Worm (Caenorhabditis elegans) whole organism, L3 larva: ENCODE data around the gene K06A4.10.

ENCODE experiments used
- R02D3.7 ChIP-seq: fragments of 150-350 bp; optimal IDR thresholded peaks from 2 replicates; lab custom pipeline; 2014; ENCODE audit warnings: missing biosample characterization, missing genetic modification characterization
- ama-1 ChIP-seq: fragments of 150-350 bp; optimal IDR thresholded peaks from 2 replicates; lab custom pipeline; 2018
- ceh-16 ChIP-seq: sonication (generic microtip); optimal IDR thresholded peaks from 2 replicates; lab custom pipeline; 2017; ENCODE audit warnings: missing biosample characterization, missing genetic modification characterization
- ceh-82 ChIP-seq: fragments of 150-350 bp; optimal IDR thresholded peaks from 2 replicates; lab custom pipeline; 2014; ENCODE audit warnings: missing biosample characterization, missing genetic modification characterization
- daf-12 ChIP-seq: fragments of 150-350 bp; optimal IDR thresholded peaks from 2 replicates; lab custom pipeline; 2014; ENCODE audit warnings: missing biosample characterization, missing genetic modification reagents, missing genetic modification characterization
- egl-27 ChIP-seq: sonication (generic microtip); optimal IDR thresholded peaks from 4 replicates; lab custom pipeline; 2017; ENCODE audit warnings: missing biosample characterization, missing genetic modification reagents, missing genetic modification characterization
- elt-1 ChIP-seq: fragments of 150-350 bp; optimal IDR thresholded peaks from 2 replicates; lab custom pipeline; 2014; ENCODE audit warnings: missing biosample characterization, missing genetic modification characterization
- elt-2 ChIP-seq: sonication (generic microtip); optimal IDR thresholded peaks from 2 replicates; lab custom pipeline; 2016; ENCODE audit warnings: missing genetic modification reagents, mild to moderate bottlenecking, missing genetic modification characterization, missing compliant biosample characterization
- elt-3 ChIP-seq, 3 experiments: fragments of 150-350 bp in 1 of 3; sonication (generic microtip) in 2 of 3; optimal IDR thresholded peaks; 2 replicates in 2 of 3; 4 replicates in 1 of 3; lab custom pipeline; 2014 to 2017; ENCODE audit warnings: missing biosample characterization in 3 of 3, missing genetic modification characterization in 3 of 3
- eor-1 ChIP-seq, 2 experiments: fragments of 150-350 bp; optimal IDR thresholded peaks; 2 replicates each; lab custom pipeline; 2014 to 2018; ENCODE audit warnings: missing biosample characterization in 2 of 2, missing genetic modification characterization in 2 of 2
- fkh-10 ChIP-seq: sonication (generic microtip); optimal IDR thresholded peaks from 2 replicates; lab custom pipeline; 2017; ENCODE audit warnings: missing biosample characterization, missing genetic modification reagents, missing genetic modification characterization
- fos-1 ChIP-seq: fragments of 150-350 bp; optimal IDR thresholded peaks from 2 replicates; lab custom pipeline; 2014; ENCODE audit warnings: missing biosample characterization, missing genetic modification characterization
- hmg-11 ChIP-seq: sonication (generic microtip); optimal IDR thresholded peaks from 2 replicates; lab custom pipeline; 2016; ENCODE audit warnings: missing genetic modification characterization, missing compliant biosample characterization
- jun-1 ChIP-seq: fragments of 150-350 bp; optimal IDR thresholded peaks from 2 replicates; lab custom pipeline; 2014; ENCODE audit warnings: missing biosample characterization, missing genetic modification reagents, missing genetic modification characterization
- lin-39 ChIP-seq: fragments of 150-350 bp; optimal IDR thresholded peaks from 2 replicates; lab custom pipeline; 2018; ENCODE audit warnings: missing biosample characterization, missing genetic modification reagents, missing genetic modification characterization
- mdl-1 ChIP-seq: fragments of 150-350 bp; optimal IDR thresholded peaks from 2 replicates; lab custom pipeline; 2014; ENCODE audit warnings: missing biosample characterization, missing genetic modification characterization
- nfya-1 ChIP-seq: sonication (generic microtip); optimal IDR thresholded peaks from 2 replicates; lab custom pipeline; 2017; ENCODE audit warnings: missing genetic modification characterization, mild to moderate bottlenecking, missing compliant biosample characterization, antibody characterized with exemption, moderate library complexity; ENCODE audit not compliant: insufficient read depth
- nhr-12 ChIP-seq: fragments of 150-350 bp; optimal IDR thresholded peaks from 2 replicates; lab custom pipeline; 2014; ENCODE audit warnings: missing biosample characterization, missing genetic modification characterization
- nhr-23 ChIP-seq: fragments of 150-350 bp; optimal IDR thresholded peaks from 2 replicates; lab custom pipeline; 2014; ENCODE audit warnings: missing biosample characterization, missing genetic modification reagents, missing genetic modification characterization
- nhr-237 ChIP-seq: fragments of 150-350 bp; optimal IDR thresholded peaks from 2 replicates; lab custom pipeline; 2014; ENCODE audit warnings: missing biosample characterization, missing genetic modification characterization
- nhr-25 ChIP-seq: sonication (generic microtip); optimal IDR thresholded peaks from 2 replicates; lab custom pipeline; 2017; ENCODE audit warnings: missing biosample characterization, missing genetic modification characterization
- nhr-28 ChIP-seq: fragments of 150-350 bp; optimal IDR thresholded peaks from 2 replicates; lab custom pipeline; 2014; ENCODE audit warnings: missing biosample characterization, missing genetic modification characterization
- nhr-43 ChIP-seq: sonication (generic microtip); optimal IDR thresholded peaks from 2 replicates; lab custom pipeline; 2016; ENCODE audit warnings: mild to moderate bottlenecking, missing genetic modification characterization, missing compliant biosample characterization; ENCODE audit not compliant: poor library complexity, severe bottlenecking
- nhr-67 ChIP-seq: fragments of 150-350 bp; optimal IDR thresholded peaks from 2 replicates; lab custom pipeline; 2014; ENCODE audit warnings: missing biosample characterization, missing genetic modification characterization
- nhr-77 ChIP-seq: fragments of 150-350 bp; optimal IDR thresholded peaks from 2 replicates; lab custom pipeline; 2014; ENCODE audit warnings: missing biosample characterization, missing genetic modification characterization
- pha-4 ChIP-seq: fragments of 150-350 bp; optimal IDR thresholded peaks from 2 replicates; lab custom pipeline; 2014; ENCODE audit warnings: missing biosample characterization, missing genetic modification reagents, missing genetic modification characterization
- pqm-1 ChIP-seq: fragments of 150-350 bp; optimal IDR thresholded peaks from 2 replicates; lab custom pipeline; 2017; ENCODE audit warnings: missing biosample characterization, missing genetic modification characterization, inconsistent platforms
- sea-2 ChIP-seq: fragments of 150-350 bp; sonication (generic microtip); optimal IDR thresholded peaks from 4 replicates; lab custom pipeline; 2014; ENCODE audit warnings: missing biosample characterization, missing genetic modification reagents, missing genetic modification characterization
- skn-1 ChIP-seq: fragments of 150-350 bp; optimal IDR thresholded peaks from 2 replicates; lab custom pipeline; 2014; ENCODE audit warnings: missing biosample characterization, missing genetic modification characterization
- snpc-4 ChIP-seq: fragments of 150-350 bp; optimal IDR thresholded peaks from 2 replicates; lab custom pipeline; 2014; ENCODE audit warnings: missing biosample characterization, missing genetic modification characterization
- tbx-2 ChIP-seq: sonication (generic microtip); optimal IDR thresholded peaks from 2 replicates; lab custom pipeline; 2016; ENCODE audit warnings: mild to moderate bottlenecking, missing genetic modification characterization, missing compliant biosample characterization
- unc-62 ChIP-seq: fragments of 150-350 bp; sonication (generic microtip); optimal IDR thresholded peaks from 4 replicates; lab custom pipeline; 2014; ENCODE audit warnings: missing biosample characterization, missing genetic modification reagents, missing genetic modification characterization
- zag-1 ChIP-seq: fragments of 150-350 bp; optimal IDR thresholded peaks from 2 replicates; lab custom pipeline; 2014; ENCODE audit warnings: missing biosample characterization, missing genetic modification characterization
- ztf-11 ChIP-seq: fragments of 150-350 bp; optimal IDR thresholded peaks from 2 replicates; lab custom pipeline; 2014; ENCODE audit warnings: missing biosample characterization, missing genetic modification characterization
- ztf-4 ChIP-seq: fragments of 150-350 bp; optimal IDR thresholded peaks from 2 replicates; lab custom pipeline; 2014; ENCODE audit warnings: missing biosample characterization, missing genetic modification characterization

K06A4.10 gene

DNA sequence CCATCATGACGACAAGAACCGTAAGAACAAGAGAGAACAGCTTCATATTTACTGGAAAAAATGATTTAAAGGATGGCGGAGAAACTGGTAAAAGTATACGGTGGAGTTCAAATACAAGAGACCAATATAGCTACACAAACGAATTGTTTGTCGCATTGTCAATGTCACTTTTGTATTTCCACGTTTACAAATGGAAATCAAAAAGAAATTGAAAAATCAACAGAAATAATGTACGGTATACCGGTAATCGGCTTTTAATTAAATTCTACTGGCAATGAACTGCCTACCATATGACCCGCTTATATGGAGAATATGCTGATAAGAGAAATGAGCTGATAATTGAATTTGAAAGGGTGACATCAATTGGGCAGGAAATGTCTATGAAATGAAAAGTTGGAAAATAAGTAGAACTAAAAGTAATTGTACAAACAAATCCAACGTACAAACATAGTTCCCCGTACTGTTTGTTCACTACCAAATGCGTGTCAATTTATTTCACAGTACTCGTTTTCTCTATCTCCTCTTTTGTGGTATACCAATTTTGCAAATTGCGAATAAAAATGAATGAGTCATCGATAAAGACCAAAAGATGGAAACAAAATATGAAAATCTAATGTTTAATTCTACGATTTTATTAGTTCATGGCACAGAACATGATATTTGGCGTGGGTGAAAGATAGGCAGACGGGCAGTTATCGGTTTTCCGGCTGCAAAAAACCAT lies 2.0 kb upstream of the K06A4.10 start, which contains the start of gene K06A4.7:
K06A4.7 (minus strand) TSS at position 51 of the 721 bp plus-strand sequence.
- TF ChIP-seq nhr-77 (tag; lab: Kevin White, UChicago) (no peak), pha-4 (peak; percentile 67), elt-2 (tag; lab: Kevin White, UChicago) (peak; percentile 87), egl-27 (tag; lab: Kevin White, UChicago) (no peak), jun-1 (tag; lab: Kevin White, UChicago) (peak; percentile 44), pqm-1 (tag; lab: Kevin White, UChicago) (peak; percentile 70)

DNA sequence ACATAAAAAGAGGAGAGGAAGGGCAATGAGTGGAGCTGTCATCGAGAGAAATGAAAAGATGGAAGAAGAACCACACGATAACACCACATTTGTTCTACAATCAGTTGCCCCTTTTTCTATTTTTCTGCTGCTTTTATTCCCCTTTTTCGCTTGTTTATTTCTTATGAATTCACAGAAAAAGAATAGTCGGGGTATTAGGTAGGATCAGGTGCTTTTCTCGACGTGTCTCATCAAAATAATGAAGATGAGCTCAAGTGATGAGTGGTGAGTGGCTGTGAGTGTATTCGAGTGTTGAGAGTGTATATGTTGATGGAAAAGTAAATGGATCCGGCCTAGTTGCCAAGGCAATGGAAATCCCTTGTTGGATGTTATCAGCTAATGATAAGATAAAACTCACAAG lies 4.1 kb downstream of the K06A4.10 start:
- TF ChIP-seq mdl-1 (tag; lab: Kevin White, UChicago): no peak
- no peak for TF ChIP-seq nhr-12 (tag; lab: Kevin White, UChicago)
- TF ChIP-seq zag-1 (tag; lab: Kevin White, UChicago): no peak
- TF ChIP-seq hmg-11 (tag; lab: Kevin White, UChicago): no peak

DNA sequence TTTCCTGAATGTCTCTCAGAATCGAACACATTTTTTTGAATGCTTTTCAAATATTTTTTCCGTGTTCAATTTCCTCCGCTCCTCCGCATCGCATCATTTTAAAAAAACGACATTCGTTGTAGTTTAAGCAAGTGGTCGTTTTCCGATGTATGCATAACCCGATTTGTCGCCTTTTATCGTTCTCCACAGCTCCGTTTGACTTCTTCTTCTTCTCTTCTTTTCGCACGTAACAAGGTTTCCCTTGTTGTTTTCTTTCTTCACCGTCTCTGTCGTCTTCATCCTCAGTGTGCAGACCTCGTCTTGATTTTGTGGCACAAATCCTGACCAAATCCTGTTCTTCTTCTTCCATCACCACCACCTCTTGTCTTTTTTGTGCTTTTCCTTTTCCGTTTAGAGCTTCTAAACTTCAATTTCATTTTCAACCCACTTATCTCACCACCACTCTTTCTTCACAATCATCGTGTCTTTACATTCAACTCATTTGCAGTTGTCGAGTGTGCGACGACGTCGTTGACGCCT lies 5.8 kb downstream of the K06A4.10 start, which contains the start of gene K06A4.2:
K06A4.2 (plus strand) TSS at position 469 of the 519 bp plus-strand sequence.
- TF ChIP-seq fkh-10: peak; percentile 86
- TF ChIP-seq nhr-43 (tag; lab: Kevin White, UChicago): no peak

DNA sequence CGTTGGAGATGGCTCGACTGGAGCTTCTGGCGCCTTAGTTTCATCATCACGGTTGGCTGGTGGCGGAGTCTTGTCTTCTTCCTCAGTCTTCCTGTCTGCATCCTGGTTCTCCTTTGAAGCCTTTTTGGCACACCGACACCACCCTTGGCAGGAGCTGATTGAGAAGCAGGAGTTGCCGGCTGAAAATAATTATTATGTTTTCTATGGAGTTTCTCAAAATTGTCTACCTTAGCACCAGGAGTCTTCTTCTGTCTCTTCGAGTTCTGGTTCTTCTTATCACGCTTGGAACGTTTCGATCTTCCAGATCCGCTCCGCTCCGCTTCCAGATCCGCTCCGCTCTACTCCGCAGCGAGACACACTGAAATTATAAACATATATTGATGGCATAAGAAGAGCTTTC lies 9.0 kb downstream of the K06A4.10 start, which contains the start of gene K06A4.6:
K06A4.6 (minus strand) TSS at position 101 of the 400 bp plus-strand sequence.
- no peak for TF ChIP-seq pqm-1 (tag; lab: Kevin White, UChicago)
- TF ChIP-seq ztf-11 (tag; lab: Kevin White, UChicago): no peak
- TF ChIP-seq skn-1 (tag; lab: Kevin White, UChicago): no peak
- no peak for TF ChIP-seq nhr-67
- TF ChIP-seq elt-1 (tag; lab: Kevin White, UChicago): no peak
- TF ChIP-seq nhr-43 (tag; lab: Kevin White, UChicago): no peak
- TF ChIP-seq fos-1: no peak
- no peak for TF ChIP-seq sea-2 (GFP tag; lab: Kevin White, UChicago)
- no peak for TF ChIP-seq snpc-4 (tag; lab: Kevin White, UChicago)
- TF ChIP-seq unc-62 (GFP tag; lab: Kevin White, UChicago): no peak
- no peak for TF ChIP-seq nfya-1 (tag; lab: Kevin White, UChicago)
- TF ChIP-seq R02D3.7 (tag; lab: Kevin White, UChicago): no peak
- TF ChIP-seq ztf-4 (tag; lab: Kevin White, UChicago): no peak

DNA sequence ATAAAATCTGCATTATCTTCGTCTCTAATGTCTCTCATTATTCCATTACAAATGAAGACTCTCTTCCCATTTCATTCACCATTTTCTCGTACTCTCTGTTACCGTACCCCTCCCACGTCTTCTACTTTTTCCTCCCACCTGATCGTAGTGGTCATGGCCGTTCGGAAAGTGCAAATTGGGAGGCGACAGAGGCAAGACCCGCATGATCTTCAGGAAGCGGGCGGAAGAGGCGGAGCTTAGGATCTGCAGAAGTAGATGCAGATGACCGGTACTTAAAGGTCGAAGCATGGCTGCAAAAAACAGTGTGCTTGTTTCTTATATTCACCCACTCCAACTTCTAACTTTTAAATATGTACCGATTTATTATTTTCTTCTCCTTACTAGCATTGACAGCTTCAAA lies 11.7 kb downstream of the K06A4.10 start, which contains the start of gene nas-3:
nas-3 (plus strand) TSS at position 301 of the 400 bp plus-strand sequence.
- TF ChIP-seq ama-1 (lab: Kevin White, UChicago) (no peak), nhr-25 (tag; lab: Kevin White, UChicago) (no peak), nhr-67 (no peak), unc-62 (GFP tag; lab: Kevin White, UChicago) (no peak), sea-2 (GFP tag; lab: Kevin White, UChicago) (no peak), tbx-2 (tag; lab: Kevin White, UChicago) (no peak), R02D3.7 (tag; lab: Kevin White, UChicago) (no peak)

DNA sequence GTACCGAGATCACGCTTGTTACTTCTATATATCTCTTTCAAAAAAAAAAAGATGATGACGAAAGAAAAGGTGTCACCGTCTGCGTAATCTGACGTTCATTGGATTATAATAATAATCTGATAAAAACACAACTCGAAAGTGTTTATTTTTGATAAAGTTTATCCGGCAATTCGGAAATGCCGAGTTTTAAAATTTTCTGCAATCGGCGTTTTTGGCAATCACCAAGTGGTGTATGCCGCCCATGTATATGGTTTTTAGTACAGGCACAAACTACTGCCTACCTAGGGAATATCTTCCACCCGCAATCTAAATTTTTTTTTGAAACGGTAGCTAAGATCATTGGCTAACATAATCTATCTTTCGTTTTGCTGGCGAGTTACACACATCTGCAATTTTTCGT lies 15.7 kb downstream of the K06A4.10 start:
- TF ChIP-seq ceh-82 (tag; lab: Kevin White, UChicago) (no peak), ztf-11 (tag; lab: Kevin White, UChicago) (no peak), daf-12 (no peak), lin-39 (no peak), elt-3 (tag; optimal IDR thresholded peaks at IDR 0.05; lab: Kevin White, UChicago) (no peak), snpc-4 (tag; lab: Kevin White, UChicago) (no peak), fkh-10 (no peak), nhr-28 (tag; lab: Kevin White, UChicago) (no peak), pqm-1 (tag; lab: Kevin White, UChicago) (no peak), hmg-11 (tag; lab: Kevin White, UChicago) (no peak), nfya-1 (tag; lab: Kevin White, UChicago) (no peak), skn-1 (tag; lab: Kevin White, UChicago) (no peak), mdl-1 (tag; lab: Kevin White, UChicago) (no peak), eor-1 (tag; optimal IDR thresholded peaks at IDR 0.05; lab: Kevin White, UChicago) (no peak), nhr-23 (no peak), nhr-237 (tag; lab: Kevin White, UChicago) (no peak), ztf-4 (tag; lab: Kevin White, UChicago) (no peak), ceh-16 (no peak), elt-2 (tag; lab: Kevin White, UChicago) (no peak)
